Worm (Caenorhabditis elegans): ENCODE measurements around the gene C45H4.14.

DNA sequence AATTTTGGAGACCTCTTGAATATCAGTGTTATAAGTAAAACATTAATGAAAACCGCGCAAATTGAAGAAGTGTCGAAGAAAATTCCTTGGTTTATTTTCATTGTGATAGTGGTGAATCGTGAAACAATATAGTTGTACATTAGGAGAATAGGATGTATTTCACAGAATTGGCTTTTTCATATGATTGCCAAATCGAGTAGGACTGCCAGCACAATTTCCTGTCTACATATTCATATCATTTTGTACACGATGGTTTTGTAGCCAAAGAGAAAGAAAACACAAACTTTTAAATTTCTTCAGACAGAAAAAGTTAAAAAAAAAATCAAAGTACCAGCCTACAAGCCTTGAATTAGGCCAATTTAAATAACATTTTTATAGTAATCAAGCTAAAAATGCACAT lies 4.5 kb upstream of the C45H4.14 start, which contains the start of gene str-255:
- TF ChIP-seq nhr-28 (tag; optimal IDR thresholded peaks at IDR 0.05) (no peak), flh-1 (GFP tag; optimal IDR thresholded peaks at IDR 0.05) (no peak), unc-39 (tag; optimal IDR thresholded peaks at IDR 0.05) (no peak), zip-8 (tag; optimal IDR thresholded peaks at IDR 0.05) (no peak), mep-1 (tag; optimal IDR thresholded peaks at IDR 0.05) (no peak), elt-3 (tag; optimal IDR thresholded peaks at IDR 0.05) (no peak), nhr-12 (tag; optimal IDR thresholded peaks at IDR 0.05) (no peak), blmp-1 (tag; optimal IDR thresholded peaks at IDR 0.05) (no peak)
